Worm (Caenorhabditis elegans) whole organism, L1 larva: ENCODE results near the gene Y75B8A.18.

Experiments used
- ceh-90 ChIP-seq: sonication (generic microtip); optimal IDR thresholded peaks from 2 replicates; lab custom pipeline; 2016; ENCODE audit warnings: missing genetic modification characterization, missing compliant biosample characterization
- ces-1 ChIP-seq: fragments of 150-350 bp; optimal IDR thresholded peaks from 2 replicates; lab custom pipeline; 2014; ENCODE audit warnings: missing biosample characterization, missing genetic modification reagents, missing genetic modification characterization
- fkh-4 ChIP-seq: sonication (generic microtip); optimal IDR thresholded peaks from 2 replicates; lab custom pipeline; 2016; ENCODE audit warnings: missing compliant biosample characterization, missing genetic modification characterization, borderline replicate concordance
- lin-13 ChIP-seq: fragments of 150-350 bp; optimal IDR thresholded peaks from 2 replicates; lab custom pipeline; 2014; ENCODE audit warnings: missing biosample characterization, missing genetic modification reagents, missing genetic modification characterization
- lin-15B ChIP-seq: fragments of 150-350 bp; sonication (generic microtip); optimal IDR thresholded peaks from 3 replicates; lab custom pipeline; 2014; ENCODE audit warnings: missing biosample characterization, missing genetic modification characterization
- nhr-76 ChIP-seq: sonication (generic microtip); optimal IDR thresholded peaks from 2 replicates; lab custom pipeline; 2017; ENCODE audit warnings: missing biosample characterization, missing genetic modification characterization
- skn-1 ChIP-seq: fragments of 150-350 bp; optimal IDR thresholded peaks from 2 replicates; lab custom pipeline; 2014; ENCODE audit warnings: missing biosample characterization, missing genetic modification characterization
- unc-130 ChIP-seq: fragments of 150-350 bp; optimal IDR thresholded peaks from 2 replicates; lab custom pipeline; 2017; ENCODE audit warnings: missing biosample characterization, missing genetic modification characterization, inconsistent platforms
- unc-86 ChIP-seq: sonication (generic microtip); optimal IDR thresholded peaks from 2 replicates; lab custom pipeline; 2016; ENCODE audit warnings: missing genetic modification characterization, missing compliant biosample characterization
- zag-1 ChIP-seq: fragments of 150-350 bp; optimal IDR thresholded peaks from 2 replicates; lab custom pipeline; 2014; ENCODE audit warnings: missing biosample characterization, missing genetic modification characterization

ce11 chrIII:12247329-12247728 lies 21.3 kb upstream of the Y75B8A.18 start:
- TF ChIP-seq fkh-4 (tag; lab: Kevin White, UChicago) (no peak), nhr-76 (tag; lab: Kevin White, UChicago) (no peak), unc-130 (tag; lab: Kevin White, UChicago) (no peak), ces-1 (GFP tag; lab: Kevin White, UChicago) (no peak), unc-86 (tag; lab: Kevin White, UChicago) (no peak), ceh-90 (tag; lab: Kevin White, UChicago) (peak; percentile 58), lin-15B (tag; lab: Kevin White, UChicago) (no peak), skn-1 (tag; lab: Kevin White, UChicago) (no peak), lin-13 (GFP tag; lab: Kevin White, UChicago) (no peak), zag-1 (tag; lab: Kevin White, UChicago) (no peak)
